Fruit fly (Drosophila melanogaster) whole organism, embryonic: Measurements from ENCODE around the gene Gr64a.

Experiments used
- Atf6 ChIP-seq: fragments of 200-800 bp; sonication (Bioruptor generic); IDR thresholded peaks from 2 replicates; pipeline ENCODE4 v1.3.6; 2022; ENCODE audit warnings: missing biosample characterization, missing genetic modification characterization
- CG10209 ChIP-seq: fragments of 200-800 bp; sonication (Bioruptor generic); optimal IDR thresholded peaks from 3 replicates; lab custom pipeline; 2017; ENCODE audit warnings: missing biosample characterization, mild to moderate bottlenecking, missing genetic modification characterization, missing genetic modification reagents
- CG11695 ChIP-seq: fragments of 200-800 bp; sonication (Bioruptor generic); IDR thresholded peaks from 3 replicates; pipeline ENCODE4 v1.3.6; 2022; ENCODE audit warnings: missing biosample characterization, missing genetic modification characterization
- CG12942 ChIP-seq: fragments of 200-800 bp; sonication (Bioruptor generic); optimal IDR thresholded peaks from 3 replicates; lab custom pipeline; 2016; ENCODE audit warnings: missing biosample characterization, missing genetic modification characterization
- CG16779 ChIP-seq: fragments of 200-800 bp; sonication (Bioruptor generic); IDR thresholded peaks from 2 replicates; pipeline ENCODE4 v1.3.6; 2022; ENCODE audit warnings: missing biosample characterization, missing genetic modification characterization
- CG16813 ChIP-seq: fragments of 200-800 bp; sonication (Bioruptor generic); IDR thresholded peaks from 3 replicates; pipeline ENCODE4 v1.3.6; 2022; ENCODE audit warnings: missing biosample characterization, missing genetic modification characterization; ENCODE audit not compliant: partially characterized antibody
- CG17328 ChIP-seq: fragments of 200-800 bp; sonication (Bioruptor generic); IDR thresholded peaks from 2 replicates; pipeline ENCODE4 v1.3.6; 2022; ENCODE audit warnings: missing biosample characterization, missing genetic modification characterization
- CG18476 ChIP-seq: fragments of 200-800 bp; sonication (Bioruptor generic); optimal IDR thresholded peaks from 2 replicates; lab custom pipeline; 2016; ENCODE audit warnings: missing biosample characterization, mild to moderate bottlenecking, missing genetic modification characterization
- CG2199 ChIP-seq: fragments of 200-800 bp; sonication (Bioruptor generic); IDR thresholded peaks from 3 replicates; pipeline ENCODE4 v1.3.6; 2022; ENCODE audit warnings: missing biosample characterization, missing genetic modification characterization
- CG2678 ChIP-seq: fragments of 200-800 bp; sonication (Bioruptor generic); optimal IDR thresholded peaks from 3 replicates; lab custom pipeline; 2019; ENCODE audit warnings: missing biosample characterization, mild to moderate bottlenecking, missing genetic modification characterization, moderate library complexity
- CG3281 ChIP-seq: fragments of 200-800 bp; sonication (Bioruptor generic); optimal IDR thresholded peaks from 3 replicates; lab custom pipeline; 2017; ENCODE audit warnings: missing biosample characterization, mild to moderate bottlenecking, missing genetic modification characterization
- CG34376 ChIP-seq: fragments of 200-800 bp; sonication (Bioruptor generic); optimal IDR thresholded peaks from 2 replicates; lab custom pipeline; 2018; ENCODE audit warnings: missing biosample characterization, mild to moderate bottlenecking, missing genetic modification characterization
- CG34422 ChIP-seq: fragments of 200-800 bp; sonication (Bioruptor generic); IDR thresholded peaks from 3 replicates; pipeline ENCODE4 v1.3.6; 2022; ENCODE audit warnings: missing biosample characterization, missing genetic modification characterization
- CG3838 ChIP-seq: fragments of 200-800 bp; sonication (Bioruptor generic); optimal IDR thresholded peaks from 3 replicates; lab custom pipeline; 2016; ENCODE audit warnings: missing biosample characterization, missing genetic modification characterization
- CG9437 ChIP-seq: fragments of 200-800 bp; sonication (Bioruptor generic); optimal IDR thresholded peaks from 2 replicates; lab custom pipeline; 2018; ENCODE audit warnings: missing biosample characterization, mild to moderate bottlenecking, missing genetic modification characterization
- Dfd ChIP-seq, 2 experiments: fragments of >200 bp; optimal IDR thresholded peaks; 2 replicates each; lab custom pipeline; 2017; ENCODE audit warnings: missing biosample characterization in 2 of 2, missing genetic modification characterization in 2 of 2
- Dll ChIP-seq: fragments of 200-800 bp; sonication (Bioruptor generic); IDR thresholded peaks from 4 replicates; pipeline ENCODE4 v1.3.6; 2022; ENCODE audit warnings: missing biosample characterization, missing genetic modification characterization; ENCODE audit not compliant: partially characterized antibody
- Ets97D ChIP-seq: fragments of 200-800 bp; sonication (Bioruptor generic); optimal IDR thresholded peaks from 3 replicates; lab custom pipeline; 2016; ENCODE audit warnings: missing biosample characterization, missing genetic modification characterization
- Fer3 ChIP-seq: fragments of 200-800 bp; sonication (Bioruptor generic); optimal IDR thresholded peaks from 2 replicates; lab custom pipeline; 2018; ENCODE audit warnings: missing biosample characterization, mild to moderate bottlenecking, missing genetic modification characterization, moderate library complexity
- H15 ChIP-seq: fragments of 200-800 bp; sonication (Bioruptor generic); IDR thresholded peaks from 3 replicates; pipeline ENCODE4 v1.3.6; 2022; ENCODE audit warnings: missing biosample characterization, missing genetic modification characterization
- HLH3B ChIP-seq: fragments of 200-800 bp; sonication (Bioruptor generic); IDR thresholded peaks from 2 replicates; pipeline ENCODE4 v1.3.6; 2022; ENCODE audit warnings: missing biosample characterization, missing genetic modification characterization
- Hr51 ChIP-seq, 2 experiments: fragments of 200-800 bp; sonication (Bioruptor generic); optimal IDR thresholded peaks; 2 replicates in 1 of 2; 3 replicates in 1 of 2; lab custom pipeline; 2016 to 2018; ENCODE audit warnings: missing biosample characterization in 2 of 2, missing genetic modification characterization in 2 of 2, mild to moderate bottlenecking in 1 of 2, moderate library complexity in 1 of 2
- Lhr ChIP-seq: fragments of 200-800 bp; sonication (Bioruptor generic); optimal IDR thresholded peaks from 3 replicates; lab custom pipeline; 2017; ENCODE audit warnings: mild to moderate bottlenecking, missing biosample characterization, missing genetic modification reagents, missing genetic modification characterization
- Lpt ChIP-seq: fragments of >200 bp; optimal IDR thresholded peaks from 2 replicates; lab custom pipeline; 2018; ENCODE audit warnings: missing biosample characterization, missing genetic modification characterization
- Nf-YA ChIP-seq: fragments of 200-800 bp; sonication (Bioruptor generic); IDR thresholded peaks from 2 replicates; pipeline ENCODE4 v1.3.6; 2022; ENCODE audit warnings: missing biosample characterization, missing genetic modification characterization
- Pdp1 ChIP-seq, 2 experiments: fragments of 200-800 bp; sonication (Bioruptor generic); optimal IDR thresholded peaks; 3 replicates each; lab custom pipeline; 2016; ENCODE audit warnings: missing biosample characterization in 2 of 2, missing genetic modification characterization in 2 of 2, mild to moderate bottlenecking in 1 of 2, moderate library complexity in 1 of 2
- Side ChIP-seq: fragments of 200-800 bp; sonication (Bioruptor generic); optimal IDR thresholded peaks from 2 replicates; lab custom pipeline; 2016; ENCODE audit warnings: missing biosample characterization, missing genetic modification characterization
- Sry-δ ChIP-seq: fragments of 200-800 bp; sonication (Bioruptor generic); optimal IDR thresholded peaks from 2 replicates; lab custom pipeline; 2016; ENCODE audit warnings: missing biosample characterization, missing genetic modification characterization
- Tbp ChIP-seq: fragments of >200 bp; optimal IDR thresholded peaks from 2 replicates; lab custom pipeline; 2018; ENCODE audit warnings: missing biosample characterization, missing genetic modification characterization
- YL-1 ChIP-seq: fragments of 200-800 bp; sonication (Bioruptor generic); optimal IDR thresholded peaks from 3 replicates; lab custom pipeline; 2017; ENCODE audit warnings: missing biosample characterization, mild to moderate bottlenecking, missing genetic modification characterization
- ato ChIP-seq: fragments of 200-800 bp; sonication (Bioruptor generic); IDR thresholded peaks from 2 replicates; pipeline ENCODE4 v1.3.6; 2022; ENCODE audit warnings: missing biosample characterization, missing genetic modification characterization; ENCODE audit not compliant: partially characterized antibody
- cad ChIP-seq: fragments of >200 bp; optimal IDR thresholded peaks from 2 replicates; lab custom pipeline; 2017; ENCODE audit warnings: missing biosample characterization, missing genetic modification characterization
- cas ChIP-seq: fragments of 200-800 bp; sonication (Bioruptor generic); IDR thresholded peaks from 2 replicates; pipeline ENCODE4 v1.3.6; 2022; ENCODE audit warnings: missing biosample characterization, missing genetic modification characterization
- chif ChIP-seq, 2 experiments: fragments of 200-800 bp; sonication (Bioruptor generic); optimal IDR thresholded peaks; 3 replicates each; lab custom pipeline; 2016; ENCODE audit warnings: missing biosample characterization in 2 of 2, missing genetic modification characterization in 2 of 2
- ci ChIP-seq: fragments of 200-800 bp; sonication (Bioruptor generic); IDR thresholded peaks from 3 replicates; pipeline ENCODE4 v1.3.6; 2022; ENCODE audit warnings: missing biosample characterization, missing genetic modification characterization
- croc ChIP-seq: fragments of 200-800 bp; sonication (Bioruptor generic); conservative IDR thresholded peaks from 3 replicates; pipeline ENCODE4 v1.3.6; 2022; ENCODE audit warnings: missing biosample characterization, missing genetic modification characterization
- dpn ChIP-seq, 2 experiments: fragments of 200-800 bp; sonication (Bioruptor generic); optimal IDR thresholded peaks; 3 replicates each; lab custom pipeline; 2016; ENCODE audit warnings: missing biosample characterization in 2 of 2, missing genetic modification characterization in 2 of 2
- eve ChIP-seq, 2 experiments: fragments of >200 bp; optimal IDR thresholded peaks; 2 replicates each; lab custom pipeline; 2017; ENCODE audit warnings: missing biosample characterization in 2 of 2, missing genetic modification characterization in 2 of 2
- exex ChIP-seq: fragments of 200-800 bp; sonication (Bioruptor generic); optimal IDR thresholded peaks from 4 replicates; lab custom pipeline; 2018; ENCODE audit warnings: missing biosample characterization, mild to moderate bottlenecking, missing genetic modification characterization, moderate library complexity
- gro ChIP-seq: fragments of 200-800 bp; sonication (Bioruptor generic); optimal IDR thresholded peaks from 2 replicates; lab custom pipeline; 2016; ENCODE audit warnings: missing biosample characterization, missing genetic modification characterization
- ind ChIP-seq: fragments of 200-800 bp; sonication (Bioruptor generic); optimal IDR thresholded peaks from 3 replicates; lab custom pipeline; 2016; ENCODE audit warnings: missing biosample characterization, missing genetic modification characterization
- lilli ChIP-seq: fragments of 200-800 bp; sonication (Bioruptor generic); optimal IDR thresholded peaks from 3 replicates; lab custom pipeline; 2016; ENCODE audit warnings: missing biosample characterization, missing genetic modification characterization
- nerfin-2 ChIP-seq: fragments of 200-800 bp; sonication (Bioruptor generic); IDR thresholded peaks from 2 replicates; pipeline ENCODE4 v1.3.6; 2022; ENCODE audit warnings: missing biosample characterization, missing genetic modification characterization; ENCODE audit not compliant: partially characterized antibody
- org-1 ChIP-seq: fragments of 200-800 bp; sonication (Bioruptor generic); optimal IDR thresholded peaks from 2 replicates; lab custom pipeline; 2017; ENCODE audit warnings: missing biosample characterization, missing genetic modification characterization
- pros ChIP-seq: fragments of 200-800 bp; sonication (Bioruptor generic); optimal IDR thresholded peaks from 3 replicates; lab custom pipeline; 2019; ENCODE audit warnings: missing biosample characterization, mild to moderate bottlenecking, missing genetic modification characterization, moderate library complexity
- row ChIP-seq: fragments of 200-800 bp; sonication (Bioruptor generic); IDR thresholded peaks from 3 replicates; pipeline ENCODE4 v1.3.6; 2022; ENCODE audit warnings: missing biosample characterization, missing genetic modification characterization
- sens ChIP-seq: fragments of 200-800 bp; sonication (Bioruptor generic); peaks from one replicate; lab custom pipeline; 2016; ENCODE audit warnings: missing biosample characterization, missing genetic modification characterization
- sima ChIP-seq: fragments of 200-800 bp; sonication (Bioruptor generic); optimal IDR thresholded peaks from 2 replicates; lab custom pipeline; 2016; ENCODE audit warnings: missing biosample characterization, missing genetic modification characterization
- tio ChIP-seq: fragments of 200-800 bp; sonication (Bioruptor generic); optimal IDR thresholded peaks from 2 replicates; lab custom pipeline; 2017; ENCODE audit warnings: missing biosample characterization, missing genetic modification characterization, inconsistent platforms
- vvl ChIP-seq: fragments of 200-800 bp; sonication (Bioruptor generic); IDR thresholded peaks from 2 replicates; pipeline ENCODE4 v1.3.6; 2022; ENCODE audit warnings: missing biosample characterization, missing genetic modification characterization

Gr64a gene

DNA sequence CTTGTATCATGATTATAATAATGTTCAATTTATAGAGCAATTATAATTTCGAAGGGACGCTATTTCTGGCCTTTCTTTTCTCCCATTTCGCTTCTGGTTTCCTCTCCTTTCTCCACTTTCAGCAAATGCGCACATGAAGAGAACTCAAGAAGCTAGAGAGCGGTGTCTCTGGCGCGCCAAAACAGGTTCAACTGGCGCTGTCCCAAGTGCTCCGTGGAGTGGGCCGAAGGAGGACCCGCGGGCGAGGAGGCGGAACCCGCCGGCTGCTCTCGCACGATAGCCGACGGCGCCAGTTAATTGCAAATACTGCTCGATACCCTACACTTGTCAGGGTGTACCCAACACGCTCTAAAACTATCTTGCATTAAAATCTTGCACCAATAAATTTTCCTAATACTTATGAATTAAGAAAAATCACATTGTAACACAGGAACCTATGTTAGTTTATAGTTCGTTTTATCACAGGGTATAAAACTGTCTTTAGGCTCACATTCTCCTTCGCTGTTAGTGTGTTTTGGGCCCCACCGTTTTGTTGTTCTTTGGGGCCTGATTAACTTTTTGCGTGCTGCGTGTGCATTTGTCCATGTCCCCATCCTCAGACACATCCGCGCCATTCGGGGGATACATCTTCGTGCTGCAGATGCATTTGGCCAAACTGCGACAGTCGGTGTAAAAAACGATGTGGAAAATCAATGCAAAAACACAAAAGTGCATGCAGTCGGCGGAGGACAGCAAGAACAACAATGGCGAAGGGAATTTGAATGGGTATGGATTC is 43.8 kb downstream of the Gr64a start (continued):
- TF ChIP-seq CG11695 (peak; percentile 87), CG17328 (peak; percentile 94), eve (GFP tag; optimal IDR thresholded peaks at IDR 0.05; lab: Kevin White, UChicago) (peak in 1 of 2 experiments; percentile 36), CG34376 (GFP tag; lab: Kevin White, UChicago) (no peak), H15 (GFP tag; lab: Robert Waterston, UW) (peak; percentile 87), Dll (no peak), Pdp1 (GFP tag; optimal IDR thresholded peaks at IDR 0.05; lab: Kevin White, UChicago) (peak; percentile 83 to 88), CG18476 (peak; percentile 62), row (peak; percentile 96), CG10209 (peak; percentile 84), Sry-δ (GFP tag; lab: Kevin White, UChicago) (peak; percentile 51), sens (GFP tag; lab: Kevin White, UChicago) (peak; percentile 92), CG2678 (peak; percentile 91), Lpt (GFP tag; lab: Kevin White, UChicago) (no peak), Tbp (no peak), tio (GFP tag; lab: Kevin White, UChicago) (peak; percentile 73), ato (GFP tag; lab: Robert Waterston, UW) (no peak), HLH3B (peak; percentile 93), Atf6 (peak; percentile 95), exex (peak; percentile 56), org-1 (peak; percentile 63), Hr51 (GFP tag; optimal IDR thresholded peaks at IDR 0.05; lab: Kevin White, UChicago) (peak; percentile 84 to 90), cad (no peak), dpn (GFP tag; optimal IDR thresholded peaks at IDR 0.05; lab: Kevin White, UChicago) (peak; percentile 83 to 89), CG2199 (GFP tag; lab: Robert Waterston, UW) (no peak), Ets97D (GFP tag; lab: Kevin White, UChicago) (peak; percentile 53), CG16813 (GFP tag; lab: Robert Waterston, UW) (no peak), ci (GFP tag; lab: Robert Waterston, UW) (peak; percentile 98), Dfd (GFP tag; optimal IDR thresholded peaks at IDR 0.05; lab: Kevin White, UChicago) (no peak), CG3281 (GFP tag; lab: Kevin White, UChicago) (peak; percentile 79), CG12942 (GFP tag; lab: Kevin White, UChicago) (peak; percentile 79), lilli (peak; percentile 93), croc (GFP tag; lab: Robert Waterston, UW) (peak; percentile 76), YL-1 (GFP tag; lab: Kevin White, UChicago) (no peak), Side (GFP tag; lab: Kevin White, UChicago) (peak; percentile 69), pros (GFP tag; lab: Kevin White, UChicago) (no peak), CG9437 (GFP tag; lab: Kevin White, UChicago) (peak; percentile 72), chif (GFP tag; optimal IDR thresholded peaks at IDR 0.05; lab: Kevin White, UChicago) (peak; percentile 90 to 91), cas (GFP tag; lab: Robert Waterston, UW) (peak; percentile 87), gro (peak; percentile 90), sima (GFP tag; lab: Kevin White, UChicago) (peak; percentile 39), vvl (GFP tag; lab: Robert Waterston, UW) (peak; percentile 96), nerfin-2 (GFP tag; lab: Robert Waterston, UW) (no peak), CG3838 (GFP tag; lab: Kevin White, UChicago) (peak; percentile 36), Fer3 (tag; lab: Kevin White, UChicago) (peak; percentile 91), CG16779 (GFP tag; lab: Robert Waterston, UW) (peak; percentile 71), CG34422 (GFP tag; lab: Robert Waterston, UW) (peak; percentile 88), ind (GFP tag; lab: Kevin White, UChicago) (peak; percentile 92), Nf-YA (peak; percentile 91), Lhr (GFP tag; lab: Kevin White, UChicago) (peak; percentile 53)
